Worm (Caenorhabditis elegans) whole organism, dauer: Measurements from ENCODE around the gene ife-5.

ENCODE experiments used
- unc-62 ChIP-seq: sonication (generic microtip); optimal IDR thresholded peaks from 2 replicates; lab custom pipeline; 2017; ENCODE audit warnings: missing biosample characterization, missing genetic modification reagents, missing genetic modification characterization

Gene ife-5

DNA sequence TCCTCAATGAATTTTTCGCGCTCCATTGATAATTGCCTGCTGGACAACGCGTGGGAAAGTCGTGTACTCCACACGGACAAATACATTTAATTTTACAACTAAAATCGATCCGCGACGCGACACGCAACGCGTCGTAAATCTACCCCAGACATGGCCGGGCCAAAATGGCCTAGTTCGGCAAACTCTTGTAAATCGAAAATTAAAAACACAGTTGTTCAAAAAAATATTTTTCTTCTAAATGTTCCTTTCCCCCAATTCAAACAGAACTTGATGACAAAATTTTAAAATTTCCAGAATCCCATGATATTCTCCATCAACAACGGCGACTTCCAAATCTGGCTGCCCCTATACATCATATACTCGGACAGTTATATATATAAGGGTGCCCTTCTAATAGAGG, 48.5 kb downstream of the ife-5 start, which contains the start of gene sre-55:
sre-55 (plus strand) TSS at position 301 of the 400 bp plus-strand sequence.
- TF ChIP-seq unc-62 (GFP tag; lab: Kevin White, UChicago), result no peak

DNA sequence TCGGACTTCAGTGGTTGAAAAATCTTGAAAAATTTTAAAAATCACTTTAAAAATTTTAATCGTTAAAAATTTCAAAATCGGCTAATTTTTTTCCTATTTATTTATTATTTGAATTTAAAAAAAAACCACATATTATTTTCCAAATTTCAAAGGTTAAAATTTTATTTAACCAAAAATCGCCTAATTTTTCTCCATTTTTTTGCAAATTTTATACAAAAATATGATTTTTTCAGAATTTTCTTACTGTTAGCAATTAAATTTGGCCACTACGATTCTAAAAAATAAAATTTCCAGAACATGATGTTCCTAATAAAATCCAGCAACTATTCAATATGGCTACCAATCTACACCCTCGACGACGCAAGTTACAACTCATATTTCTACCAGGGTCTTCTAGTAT, 52.2 kb downstream of the ife-5 start, which contains the start of gene sre-54:
sre-54 (plus strand) TSS at position 301 of the 400 bp plus-strand sequence.
- TF ChIP-seq unc-62 (GFP tag; lab: Kevin White, UChicago), result no peak
